Worm (Caenorhabditis elegans) whole organism, mixed stage, embryonic: ENCODE data around the gene ndub-8.
A peak's percentile ranks its signal among the peaks of the same experiment; 100 is the strongest.

Experiments used
- M03D4.4 ChIP-seq: sonication (generic microtip); optimal IDR thresholded peaks from 2 replicates; lab custom pipeline; 2017; ENCODE audit warnings: mild to moderate bottlenecking, missing genetic modification characterization, missing compliant biosample characterization
- bed-3 ChIP-seq: fragments of 200-800 bp; sonication (Bioruptor generic); optimal IDR thresholded peaks from 3 replicates; lab custom pipeline; 2018; ENCODE audit warnings: mild to moderate bottlenecking, missing genetic modification characterization, moderate library complexity, missing compliant biosample characterization
- blmp-1 ChIP-seq: fragments of 150-350 bp; optimal IDR thresholded peaks from 2 replicates; lab custom pipeline; 2014; ENCODE audit warnings: missing biosample characterization, missing genetic modification characterization
- ceh-39 ChIP-seq: fragments of 150-350 bp; optimal IDR thresholded peaks from 2 replicates; lab custom pipeline; 2014; ENCODE audit warnings: missing biosample characterization, missing genetic modification characterization
- ceh-43 ChIP-seq: fragments of 200-800 bp; sonication (Bioruptor generic); optimal IDR thresholded peaks from 2 replicates; lab custom pipeline; 2018; ENCODE audit warnings: mild to moderate bottlenecking, missing genetic modification characterization, moderate library complexity, missing compliant biosample characterization
- ceh-83 ChIP-seq: fragments of 200-800 bp; sonication (Bioruptor generic); optimal IDR thresholded peaks from 2 replicates; lab custom pipeline; 2018; ENCODE audit warnings: mild to moderate bottlenecking, missing genetic modification characterization, missing compliant biosample characterization
- ces-1 ChIP-seq: fragments of 150-350 bp; optimal IDR thresholded peaks from 2 replicates; lab custom pipeline; 2014; ENCODE audit warnings: missing biosample characterization, missing genetic modification reagents, missing genetic modification characterization
- cnd-1 ChIP-seq: fragments of 200-800 bp; sonication (Bioruptor generic); optimal IDR thresholded peaks from 2 replicates; lab custom pipeline; 2018; ENCODE audit warnings: mild to moderate bottlenecking, missing genetic modification characterization, missing compliant biosample characterization
- drap-1 ChIP-seq: fragments of 200-800 bp; sonication (Bioruptor generic); optimal IDR thresholded peaks from 3 replicates; lab custom pipeline; 2018; ENCODE audit warnings: mild to moderate bottlenecking, missing genetic modification characterization, missing compliant biosample characterization
- elt-1 ChIP-seq: sonication (generic microtip); optimal IDR thresholded peaks from 2 replicates; lab custom pipeline; 2017; ENCODE audit warnings: missing genetic modification characterization, mild to moderate bottlenecking, missing compliant biosample characterization, antibody characterized with exemption, moderate library complexity, borderline replicate concordance; ENCODE audit not compliant: insufficient read depth
- elt-3 ChIP-seq: fragments of 150-350 bp; optimal IDR thresholded peaks from 2 replicates; lab custom pipeline; 2014; ENCODE audit warnings: missing biosample characterization, missing genetic modification characterization
- flh-1 ChIP-seq: fragments of 200-800 bp; sonication (Bioruptor generic); optimal IDR thresholded peaks from 2 replicates; lab custom pipeline; 2018; ENCODE audit warnings: mild to moderate bottlenecking, missing genetic modification characterization, moderate library complexity, missing compliant biosample characterization
- ham-2 ChIP-seq: fragments of 200-800 bp; sonication (Bioruptor generic); optimal IDR thresholded peaks from 2 replicates; lab custom pipeline; 2018; ENCODE audit warnings: mild to moderate bottlenecking, missing genetic modification characterization, missing compliant biosample characterization
- hlh-1 ChIP-seq: fragments of 150-350 bp; optimal IDR thresholded peaks from 2 replicates; lab custom pipeline; 2014; ENCODE audit warnings: missing biosample characterization, missing genetic modification reagents, missing genetic modification characterization
- lin-13 ChIP-seq: fragments of 150-350 bp; optimal IDR thresholded peaks from 2 replicates; lab custom pipeline; 2014; ENCODE audit warnings: missing biosample characterization, missing genetic modification characterization
- mab-5 ChIP-seq: fragments of 150-350 bp; optimal IDR thresholded peaks from 2 replicates; lab custom pipeline; 2014; ENCODE audit warnings: missing biosample characterization, missing genetic modification characterization
- mls-2 ChIP-seq: sonication (generic microtip); optimal IDR thresholded peaks from 2 replicates; lab custom pipeline; 2016; ENCODE audit warnings: mild to moderate bottlenecking, missing genetic modification characterization, moderate library complexity, missing compliant biosample characterization
- nhr-12 ChIP-seq: fragments of 150-350 bp; optimal IDR thresholded peaks from 2 replicates; lab custom pipeline; 2014; ENCODE audit warnings: missing biosample characterization, missing genetic modification characterization
- nhr-2 ChIP-seq: fragments of 150-350 bp; optimal IDR thresholded peaks from 2 replicates; lab custom pipeline; 2014; ENCODE audit warnings: missing biosample characterization, missing genetic modification characterization
- nhr-28 ChIP-seq: fragments of 150-350 bp; optimal IDR thresholded peaks from 2 replicates; lab custom pipeline; 2014; ENCODE audit warnings: missing biosample characterization, missing genetic modification characterization
- nhr-76 ChIP-seq: sonication (generic microtip); optimal IDR thresholded peaks from 2 replicates; lab custom pipeline; 2017; ENCODE audit warnings: missing biosample characterization, missing genetic modification characterization
- pha-4 ChIP-seq: fragments of 150-350 bp; optimal IDR thresholded peaks from 2 replicates; lab custom pipeline; 2018; ENCODE audit warnings: missing biosample characterization, missing genetic modification reagents, missing genetic modification characterization
- sem-2 ChIP-seq: fragments of 200-800 bp; sonication (Bioruptor generic); optimal IDR thresholded peaks from 2 replicates; lab custom pipeline; 2018; ENCODE audit warnings: mild to moderate bottlenecking, missing genetic modification characterization, missing compliant biosample characterization
- snpc-4 ChIP-seq: fragments of 150-350 bp; optimal IDR thresholded peaks from 2 replicates; lab custom pipeline; 2014; ENCODE audit warnings: missing biosample characterization, missing genetic modification characterization
- sptf-1 ChIP-seq: sonication (generic microtip); optimal IDR thresholded peaks from 2 replicates; lab custom pipeline; 2017; ENCODE audit warnings: mild to moderate bottlenecking, missing genetic modification characterization, moderate library complexity, missing compliant biosample characterization
- tbx-8 ChIP-seq: fragments of 200-800 bp; sonication (Bioruptor generic); optimal IDR thresholded peaks from 2 replicates; lab custom pipeline; 2018; ENCODE audit warnings: mild to moderate bottlenecking, missing genetic modification characterization, moderate library complexity, missing compliant biosample characterization
- unc-120 ChIP-seq: sonication (generic microtip); optimal IDR thresholded peaks from 2 replicates; lab custom pipeline; 2017; ENCODE audit warnings: missing genetic modification characterization, missing compliant biosample characterization; ENCODE audit not compliant: poor library complexity, severe bottlenecking
- unc-62 ChIP-seq: fragments of 150-350 bp; optimal IDR thresholded peaks from 2 replicates; lab custom pipeline; 2014; ENCODE audit warnings: missing biosample characterization, missing genetic modification reagents, missing genetic modification characterization
- zip-8 ChIP-seq: fragments of 150-350 bp; optimal IDR thresholded peaks from 2 replicates; lab custom pipeline; 2014; ENCODE audit warnings: missing biosample characterization, missing genetic modification characterization

The ndub-8 gene

DNA sequence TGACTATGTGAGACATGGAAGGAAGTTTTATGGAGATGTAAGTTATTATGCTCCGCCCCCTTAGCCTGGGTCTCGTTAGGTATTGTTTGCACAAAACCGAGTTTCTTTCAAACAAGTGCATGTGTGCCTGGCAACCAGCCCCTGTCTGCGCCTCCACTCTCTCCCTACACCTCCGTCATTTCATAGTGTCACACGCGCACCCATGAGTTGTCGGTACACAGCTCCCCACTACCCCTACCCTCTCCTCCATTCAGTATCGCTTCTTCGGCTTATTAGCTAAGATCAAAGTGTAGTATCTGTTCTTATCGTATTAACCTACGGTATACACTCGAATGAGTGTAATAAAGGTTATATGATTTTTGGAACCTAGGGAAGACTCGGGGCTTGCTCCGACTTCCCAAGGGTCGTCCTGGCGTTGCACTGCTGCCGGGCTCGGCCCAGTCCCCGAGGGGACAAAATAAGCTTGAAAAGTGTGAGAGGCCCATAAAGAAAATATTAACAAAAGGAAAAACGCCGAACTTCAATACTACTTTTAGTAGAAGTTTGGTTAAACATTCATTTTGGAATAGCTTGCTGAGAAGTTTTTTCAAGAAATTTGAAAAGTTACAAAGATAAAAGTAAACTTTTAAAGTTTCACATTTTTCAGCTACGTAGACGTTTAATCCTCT lies 20.0 kb upstream of the ndub-8 start:
- TF ChIP-seq cnd-1 (tag; lab: Kevin White, UChicago) (peak; percentile 23), nhr-2 (tag; lab: Kevin White, UChicago) (peak; percentile 28)

DNA sequence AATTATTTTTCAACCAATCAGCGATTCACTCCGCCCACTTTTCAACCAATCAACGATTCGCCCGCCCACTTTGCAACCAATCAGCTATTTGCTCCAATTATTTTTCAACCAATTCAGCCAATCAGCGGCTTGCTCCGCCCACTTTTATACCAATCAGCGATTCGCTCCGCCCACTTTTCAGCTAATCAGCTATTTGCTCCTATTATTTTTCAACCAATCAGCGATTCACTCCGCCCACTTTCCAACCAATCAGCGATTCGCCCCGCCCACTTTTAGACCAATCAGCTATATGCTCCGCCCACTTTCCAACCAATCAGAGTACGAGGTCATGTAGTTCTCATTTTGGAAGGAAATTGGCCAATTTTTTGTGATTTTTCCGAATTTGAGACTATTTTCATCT lies 17.3 kb upstream of the ndub-8 start:
- TF ChIP-seq nhr-76 (tag; lab: Kevin White, UChicago) (no peak), zip-8 (tag; lab: Kevin White, UChicago) (no peak), hlh-1 (no peak), M03D4.4 (tag; lab: Kevin White, UChicago) (no peak), snpc-4 (no peak), ceh-43 (GFP tag; lab: Kevin White, UChicago) (no peak), elt-1 (tag; lab: Kevin White, UChicago) (no peak), blmp-1 (tag; lab: Kevin White, UChicago) (no peak), pha-4 (tag; lab: Kevin White, UChicago) (no peak), ceh-83 (GFP tag; lab: Kevin White, UChicago) (no peak), unc-62 (GFP tag; lab: Kevin White, UChicago) (no peak), tbx-8 (GFP tag; lab: Kevin White, UChicago) (no peak), unc-120 (no peak), ceh-39 (no peak), lin-13 (tag; lab: Kevin White, UChicago) (no peak)
- TF ChIP-seq, all 35 proteins: peak for 0

DNA sequence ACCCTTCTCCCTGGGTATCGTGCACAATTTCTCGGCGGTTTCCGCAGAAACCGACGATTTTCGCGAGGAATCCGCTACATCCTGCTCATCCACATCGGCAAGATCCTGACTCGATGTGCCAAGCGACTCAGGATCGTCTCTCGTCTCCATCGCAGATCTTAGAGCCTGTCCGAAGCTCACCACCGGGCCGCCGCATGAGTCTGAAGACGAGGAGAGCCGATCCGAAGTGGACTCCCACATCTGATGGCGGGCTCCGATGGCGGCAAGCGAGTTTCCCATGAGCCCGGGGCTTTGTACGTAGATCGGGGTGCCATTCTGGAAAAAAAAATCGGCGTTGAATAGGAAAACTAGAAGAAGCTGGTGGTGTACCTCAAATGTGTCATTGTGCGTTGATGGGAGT lies 14.3 kb upstream of the ndub-8 start:
- TF ChIP-seq nhr-28 (tag; lab: Kevin White, UChicago) (no peak), nhr-76 (tag; lab: Kevin White, UChicago) (no peak), snpc-4 (no peak), zip-8 (tag; lab: Kevin White, UChicago) (no peak), elt-1 (tag; lab: Kevin White, UChicago) (no peak)

DNA sequence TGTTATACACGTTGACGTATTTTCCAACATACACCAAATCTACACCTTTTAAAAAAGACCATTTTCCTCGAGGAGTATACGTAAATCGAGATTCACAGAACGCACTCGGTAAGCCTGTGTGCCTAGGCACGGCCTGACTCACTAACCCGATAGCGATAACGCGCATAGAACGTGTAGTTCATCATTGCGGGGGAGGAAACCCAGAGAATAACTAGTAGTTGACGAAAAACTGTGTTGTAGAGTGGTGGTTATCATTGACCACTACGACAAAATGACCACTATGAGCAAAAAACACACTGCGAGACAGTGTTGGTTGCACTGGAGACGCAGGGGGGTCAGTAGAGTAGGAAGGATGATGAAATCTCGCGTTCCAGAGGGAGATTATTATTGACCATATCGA lies 12.8 kb upstream of the ndub-8 start:
- TF ChIP-seq nhr-2 (tag; lab: Kevin White, UChicago) (no peak), nhr-12 (tag; lab: Kevin White, UChicago) (no peak), nhr-76 (tag; lab: Kevin White, UChicago) (no peak), sptf-1 (no peak), elt-3 (no peak), ceh-39 (no peak), lin-13 (tag; lab: Kevin White, UChicago) (no peak), M03D4.4 (tag; lab: Kevin White, UChicago) (no peak), blmp-1 (tag; lab: Kevin White, UChicago) (no peak), nhr-28 (tag; lab: Kevin White, UChicago) (no peak), mls-2 (tag; lab: Kevin White, UChicago) (no peak), ham-2 (no peak), bed-3 (no peak), flh-1 (GFP tag; lab: Kevin White, UChicago) (no peak), ceh-43 (GFP tag; lab: Kevin White, UChicago) (no peak), unc-62 (GFP tag; lab: Kevin White, UChicago) (no peak), mab-5 (tag; lab: Kevin White, UChicago) (no peak), sem-2 (GFP tag; lab: Kevin White, UChicago) (no peak)

DNA sequence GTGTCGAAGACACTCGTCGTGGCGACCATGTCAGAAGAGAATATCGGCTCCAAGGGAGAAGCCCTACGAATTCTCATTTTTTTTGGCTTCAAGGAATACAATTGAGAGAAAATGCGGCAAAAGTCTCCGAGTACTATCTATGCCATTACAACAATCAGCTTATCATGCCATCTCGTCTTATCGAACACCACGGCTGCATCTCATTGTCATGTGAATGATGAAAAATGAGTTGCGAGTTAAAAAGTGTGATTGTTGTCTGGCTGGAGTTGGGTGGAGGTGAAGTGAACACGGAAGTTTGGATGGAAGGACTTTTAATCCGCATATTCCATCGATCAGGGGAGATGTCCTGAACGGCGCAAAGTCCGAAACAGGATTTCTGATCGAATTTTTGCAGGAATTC lies 11.8 kb upstream of the ndub-8 start:
- no peak for TF ChIP-seq blmp-1 (tag; lab: Kevin White, UChicago)
- TF ChIP-seq mab-5 (tag; lab: Kevin White, UChicago), result no peak
- TF ChIP-seq ces-1 (GFP tag; lab: Kevin White, UChicago), result no peak
- TF ChIP-seq flh-1 (GFP tag; lab: Kevin White, UChicago), result no peak
- no peak for TF ChIP-seq M03D4.4 (tag; lab: Kevin White, UChicago)
- TF ChIP-seq elt-1 (tag; lab: Kevin White, UChicago), result no peak
- no peak for TF ChIP-seq sptf-1
- no peak for TF ChIP-seq elt-3
- no peak for TF ChIP-seq mls-2 (tag; lab: Kevin White, UChicago)
- TF ChIP-seq hlh-1, result no peak
- no peak for TF ChIP-seq tbx-8 (GFP tag; lab: Kevin White, UChicago)
- no peak for TF ChIP-seq drap-1 (GFP tag; lab: Kevin White, UChicago)
